Worm (Caenorhabditis elegans) whole organism, L4 larva: ENCODE results near the gene fbxc-25.

Experiments
- F10B5.3 ChIP-seq: sonication (generic microtip); optimal IDR thresholded peaks from 2 replicates; lab custom pipeline; 2016; ENCODE audit warnings: mild to moderate bottlenecking, missing genetic modification characterization, missing compliant biosample characterization
- F26F4.8 ChIP-seq: fragments of 200-800 bp; sonication (Bioruptor generic); conservative IDR thresholded peaks from 2 replicates; pipeline ENCODE4 v1.3.6; 2022; ENCODE audit warnings: missing genetic modification characterization, missing compliant biosample characterization
- F44E2.7 ChIP-seq: fragments of 200-800 bp; sonication (Bioruptor generic); IDR thresholded peaks from 2 replicates; pipeline ENCODE4 v2.1.2; 2022; ENCODE audit warnings: missing genetic modification characterization, missing compliant biosample characterization
- R02D3.7 ChIP-seq: fragments of 150-350 bp; sonication (generic microtip); optimal IDR thresholded peaks from 3 replicates; lab custom pipeline; 2014; ENCODE audit warnings: missing biosample characterization, missing genetic modification characterization
- T20F7.1 ChIP-seq: fragments of 200-800 bp; sonication (Bioruptor generic); optimal IDR thresholded peaks from 2 replicates; lab custom pipeline; 2018; ENCODE audit warnings: mild to moderate bottlenecking, missing genetic modification characterization, missing compliant biosample characterization
- Y105C5A.15 ChIP-seq: fragments of 200-800 bp; sonication (Bioruptor generic); IDR thresholded peaks from 2 replicates; pipeline ENCODE4 v1.3.6; 2022; ENCODE audit warnings: missing genetic modification characterization, missing compliant biosample characterization
- Y48G9A.11 ChIP-seq: fragments of 200-800 bp; sonication (Bioruptor generic); IDR thresholded peaks from 2 replicates; pipeline ENCODE4 v1.3.6; 2022; ENCODE audit warnings: missing genetic modification reagents, missing genetic modification characterization, missing compliant biosample characterization
- Y75B8A.6 ChIP-seq: fragments of 200-800 bp; sonication (Bioruptor generic); IDR thresholded peaks from 2 replicates; pipeline ENCODE4 v1.3.6; 2022; ENCODE audit warnings: missing genetic modification reagents, missing genetic modification characterization, missing compliant biosample characterization
- ZK546.5 ChIP-seq, 2 experiments: sonication (generic microtip); optimal IDR thresholded peaks; 2 replicates each; lab custom pipeline; 2017; ENCODE audit warnings: missing biosample characterization in 2 of 2, missing genetic modification characterization in 2 of 2
- aha-1 ChIP-seq: fragments of 150-350 bp; peaks from one replicate; lab custom pipeline; 2014; ENCODE audit warnings: missing biosample characterization, missing genetic modification characterization
- ceh-28 ChIP-seq: fragments of 150-350 bp; optimal IDR thresholded peaks from 2 replicates; lab custom pipeline; 2014; ENCODE audit warnings: missing biosample characterization, missing genetic modification reagents, missing genetic modification characterization
- ceh-62 ChIP-seq: sonication (generic microtip); optimal IDR thresholded peaks from 2 replicates; lab custom pipeline; 2017; ENCODE audit warnings: missing biosample characterization, missing genetic modification characterization
- daf-19 ChIP-seq: fragments of 200-800 bp; sonication (Bioruptor generic); conservative IDR thresholded peaks from 2 replicates; pipeline ENCODE4 v1.3.6; 2022; ENCODE audit warnings: missing genetic modification characterization, missing compliant biosample characterization
- daf-8 ChIP-seq: fragments of 200-800 bp; sonication (Bioruptor generic); IDR thresholded peaks from 2 replicates; pipeline ENCODE4 v1.3.6; 2022; ENCODE audit warnings: missing genetic modification characterization, missing compliant biosample characterization
- dpl-1 ChIP-seq: fragments of 150-350 bp; optimal IDR thresholded peaks from 2 replicates; lab custom pipeline; 2014; ENCODE audit warnings: missing biosample characterization, missing genetic modification reagents, missing genetic modification characterization
- duxl-1 ChIP-seq: sonication (generic microtip); optimal IDR thresholded peaks from 2 replicates; lab custom pipeline; 2016; ENCODE audit warnings: mild to moderate bottlenecking, missing genetic modification characterization, moderate library complexity, missing compliant biosample characterization; ENCODE audit not compliant: poor library complexity
- fkh-10 ChIP-seq: fragments of 150-350 bp; optimal IDR thresholded peaks from 2 replicates; lab custom pipeline; 2014; ENCODE audit warnings: missing biosample characterization, missing genetic modification reagents, missing genetic modification characterization
- hif-1 ChIP-seq, 2 experiments: sonication (generic microtip); optimal IDR thresholded peaks; 2 replicates each; lab custom pipeline; 2016 to 2017; ENCODE audit warnings: missing compliant biosample characterization in 2 of 2, missing genetic modification characterization in 2 of 2, missing genetic modification reagents in 2 of 2, missing genotype in 2 of 2, mild to moderate bottlenecking in 1 of 2
- hlh-30 ChIP-seq: sonication (generic microtip); optimal IDR thresholded peaks from 2 replicates; lab custom pipeline; 2017; ENCODE audit warnings: antibody characterized with exemption, mild to moderate bottlenecking, missing genetic modification characterization, missing compliant biosample characterization; ENCODE audit not compliant: insufficient read depth
- hmg-1.1 ChIP-seq: fragments of 200-800 bp; sonication (Bioruptor generic); IDR thresholded peaks from 2 replicates; pipeline ENCODE4 v1.3.6; 2022; ENCODE audit warnings: missing genetic modification reagents, missing genetic modification characterization, missing compliant biosample characterization
- lin-1 ChIP-seq: fragments of 200-800 bp; sonication (Bioruptor generic); IDR thresholded peaks from 2 replicates; pipeline ENCODE4 v1.3.6; 2022; ENCODE audit warnings: missing genetic modification reagents, missing genetic modification characterization, missing compliant biosample characterization
- lsy-2 ChIP-seq, 2 experiments: fragments of 150-350 bp in 1 of 2; sonication (generic microtip) in 1 of 2; optimal IDR thresholded peaks; 2 replicates each; lab custom pipeline; 2014 to 2017; ENCODE audit warnings: missing biosample characterization in 2 of 2, missing genetic modification characterization in 2 of 2
- madf-5 ChIP-seq, 2 experiments: fragments of 200-800 bp; sonication (Bioruptor generic); IDR thresholded peaks; 2 replicates each; pipeline ENCODE4 v1.3.6; 2022; ENCODE audit warnings: missing compliant biosample characterization in 2 of 2, missing genetic modification characterization in 2 of 2
- mes-2 ChIP-seq: sonication (generic microtip); optimal IDR thresholded peaks from 2 replicates; lab custom pipeline; 2016; ENCODE audit warnings: missing genotype, mild to moderate bottlenecking, missing genetic modification characterization, missing compliant biosample characterization; ENCODE audit not compliant: poor library complexity, severe bottlenecking
- mxl-2 ChIP-seq: fragments of 200-800 bp; sonication (Bioruptor generic); conservative IDR thresholded peaks from 2 replicates; pipeline ENCODE4 v1.3.6; 2022; ENCODE audit warnings: missing genetic modification reagents, missing genetic modification characterization, missing compliant biosample characterization
- mxl-3 ChIP-seq: fragments of 200-800 bp; sonication (Bioruptor generic); optimal IDR thresholded peaks from 2 replicates; lab custom pipeline; 2018; ENCODE audit warnings: mild to moderate bottlenecking, missing genetic modification characterization, missing compliant biosample characterization
- nhr-102 ChIP-seq: sonication (generic microtip); optimal IDR thresholded peaks from 2 replicates; lab custom pipeline; 2016; ENCODE audit warnings: mild to moderate bottlenecking, missing genetic modification characterization, moderate library complexity, missing compliant biosample characterization
- nhr-111 ChIP-seq: fragments of 200-800 bp; sonication (Bioruptor generic); optimal IDR thresholded peaks from 2 replicates; lab custom pipeline; 2018; ENCODE audit warnings: mild to moderate bottlenecking, missing genetic modification characterization, missing compliant biosample characterization
- nhr-25 ChIP-seq: sonication (generic microtip); optimal IDR thresholded peaks from 2 replicates; lab custom pipeline; 2017; ENCODE audit warnings: missing genetic modification characterization, mild to moderate bottlenecking, missing compliant biosample characterization, antibody characterized with exemption, moderate library complexity, borderline replicate concordance; ENCODE audit not compliant: insufficient read depth
- nhr-28 ChIP-seq: fragments of 150-350 bp; optimal IDR thresholded peaks from 2 replicates; lab custom pipeline; 2014; ENCODE audit warnings: missing biosample characterization, missing genetic modification characterization
- nhr-77 ChIP-seq: fragments of 150-350 bp; optimal IDR thresholded peaks from 2 replicates; lab custom pipeline; 2014; ENCODE audit warnings: missing biosample characterization, missing genetic modification characterization
- pha-4 ChIP-seq, 2 experiments: fragments of 150-350 bp in 1 of 2; fragments of 200-800 bp in 1 of 2; sonication (Bioruptor generic) in 1 of 2; IDR thresholded peaks in 1 of 2; optimal IDR thresholded peaks in 1 of 2; 2 replicates each; pipeline versions ENCODE4 v1.3.6 to Lab custom; 2014 to 2022; ENCODE audit warnings: missing genetic modification characterization in 2 of 2, missing genetic modification reagents in 2 of 2, missing biosample characterization in 1 of 2, missing compliant biosample characterization in 1 of 2
- php-3 ChIP-seq: fragments of 200-800 bp; sonication (Bioruptor generic); IDR thresholded peaks from 2 replicates; pipeline ENCODE4 v1.3.6; 2022; ENCODE audit warnings: missing genetic modification reagents, missing genetic modification characterization, missing compliant biosample characterization
- snpc-1.2 ChIP-seq: fragments of 200-800 bp; sonication (Bioruptor generic); IDR thresholded peaks from 2 replicates; pipeline ENCODE4 v1.3.6; 2022; ENCODE audit warnings: missing genetic modification reagents, missing genetic modification characterization, missing compliant biosample characterization
- snpc-4 ChIP-seq: fragments of 150-350 bp; optimal IDR thresholded peaks from 2 replicates; lab custom pipeline; 2014; ENCODE audit warnings: missing biosample characterization, missing genetic modification characterization
- tag-97 ChIP-seq: fragments of 200-800 bp; sonication (Bioruptor generic); IDR thresholded peaks from 2 replicates; pipeline ENCODE4 v1.3.6; 2022; ENCODE audit warnings: missing genetic modification characterization, missing compliant biosample characterization
- unc-39 ChIP-seq: sonication (generic microtip); optimal IDR thresholded peaks from 2 replicates; lab custom pipeline; 2017; ENCODE audit warnings: missing biosample characterization, missing genetic modification characterization
- unc-62 ChIP-seq, 3 experiments: fragments of 150-350 bp in 1 of 3; sonication (generic microtip); optimal IDR thresholded peaks in 2 of 3; peaks in 1 of 3; 1 replicate in 1 of 3; 2 replicates in 2 of 3; lab custom pipeline; 2014 to 2017; ENCODE audit warnings: missing biosample characterization in 3 of 3, missing genetic modification characterization in 3 of 3, missing genetic modification reagents in 3 of 3, missing genotype in 1 of 3
- vab-7 ChIP-seq: fragments of 200-800 bp; sonication (Bioruptor generic); IDR thresholded peaks from 2 replicates; pipeline ENCODE4 v1.3.6; 2022; ENCODE audit warnings: missing genetic modification reagents, missing genetic modification characterization, missing compliant biosample characterization
- zfp-3 ChIP-seq: fragments of 200-800 bp; sonication (Bioruptor generic); conservative IDR thresholded peaks from 2 replicates; pipeline ENCODE4 v1.3.6; 2022; ENCODE audit warnings: missing genetic modification reagents, missing genetic modification characterization, missing compliant biosample characterization
- zip-11 ChIP-seq: fragments of 200-800 bp; sonication (Bioruptor generic); IDR thresholded peaks from 2 replicates; pipeline ENCODE4 v1.3.6; 2022; ENCODE audit warnings: missing genetic modification characterization, missing compliant biosample characterization

Gene fbxc-25

DNA sequence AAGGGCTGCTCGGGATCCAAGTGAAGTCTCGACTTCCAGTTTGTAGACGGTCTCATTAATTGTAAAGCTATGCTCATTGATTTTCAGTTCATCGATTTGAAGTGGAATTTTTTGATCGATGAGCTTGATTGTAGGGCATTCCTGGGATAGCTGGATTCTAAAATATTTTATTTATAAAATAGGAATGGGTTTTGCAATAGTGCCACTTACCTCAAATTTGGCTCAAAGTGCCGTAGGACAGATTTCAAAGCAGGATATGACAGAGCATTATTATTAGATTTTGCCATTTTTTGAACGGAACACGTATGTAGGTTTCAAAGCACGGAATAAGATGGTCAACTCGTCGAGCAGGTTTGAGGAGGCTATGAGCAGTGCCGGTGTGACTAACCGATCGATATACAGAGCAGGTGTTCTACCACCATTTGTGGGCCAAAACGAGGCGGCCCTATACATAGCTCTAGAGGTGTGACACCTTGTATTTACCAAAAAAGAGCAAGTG lies at the start of gene fbxc-25:
TSS of gene fbxc-25 (minus strand) at position 449 of the 499 bp plus-strand sequence.
- peak; percentile 91 for TF ChIP-seq aha-1
- TF ChIP-seq unc-62 (GFP tag; optimal IDR thresholded peaks at IDR 0.05 in 1 of 2; lab: Kevin White, UChicago) = peak in 1 of 2 experiments; percentile 65
- TF ChIP-seq unc-62 (tag; optimal IDR thresholded peaks at IDR 0.05; lab: Kevin White, UChicago) = no peak
- TF ChIP-seq F10B5.3 = no peak

DNA sequence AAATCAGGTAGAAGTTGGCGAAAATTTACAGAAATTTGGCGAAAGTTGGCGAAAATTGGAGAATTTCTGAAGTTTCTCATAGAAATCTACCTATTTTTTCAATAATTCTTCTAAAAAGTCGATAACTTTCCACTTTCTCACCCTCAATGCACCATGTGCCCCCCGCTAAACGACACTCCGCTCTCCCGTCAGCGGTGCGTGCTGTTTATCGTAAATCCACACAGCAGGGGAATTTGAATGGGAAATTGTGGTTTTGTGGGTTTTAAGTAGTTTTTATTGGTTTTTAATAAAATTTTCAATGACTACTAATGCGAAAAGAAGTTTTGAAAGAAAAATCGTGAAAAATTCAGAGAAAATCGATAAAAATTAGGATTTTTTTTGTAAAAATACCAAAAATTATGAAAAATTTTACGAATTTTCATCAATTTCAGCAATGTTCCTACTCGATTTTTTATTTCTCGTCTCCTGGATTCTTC lies 46.0 kb upstream of the fbxc-25 start, which contains the start of gene F43C11.6:
TSS of gene F43C11.6 (plus strand) at position 426 of the 476 bp plus-strand sequence.
- no peak for TF ChIP-seq ceh-62
- TF ChIP-seq T20F7.1 (GFP tag; lab: Kevin White, UChicago) = peak; percentile 94
- TF ChIP-seq zfp-3 = no peak
- peak; percentile 67 for TF ChIP-seq R02D3.7 (tag; lab: Kevin White, UChicago)
- TF ChIP-seq Y48G9A.11 (GFP tag; lab: Robert Waterston, UW) = peak; percentile 67
- peak; percentile 59 for TF ChIP-seq hlh-30 (tag; lab: Kevin White, UChicago)
- TF ChIP-seq dpl-1 (GFP tag; lab: Kevin White, UChicago) = peak; percentile 38
- no peak for TF ChIP-seq mxl-2
- peak; percentile 71 for TF ChIP-seq aha-1
- TF ChIP-seq duxl-1 (tag; lab: Kevin White, UChicago) = peak; percentile 20
- no peak for TF ChIP-seq snpc-4 (tag; lab: Kevin White, UChicago)
- TF ChIP-seq daf-8 = no peak
- TF ChIP-seq nhr-77 (tag; lab: Kevin White, UChicago) = peak; percentile 21
- TF ChIP-seq, all 104 proteins: peak for 8

DNA sequence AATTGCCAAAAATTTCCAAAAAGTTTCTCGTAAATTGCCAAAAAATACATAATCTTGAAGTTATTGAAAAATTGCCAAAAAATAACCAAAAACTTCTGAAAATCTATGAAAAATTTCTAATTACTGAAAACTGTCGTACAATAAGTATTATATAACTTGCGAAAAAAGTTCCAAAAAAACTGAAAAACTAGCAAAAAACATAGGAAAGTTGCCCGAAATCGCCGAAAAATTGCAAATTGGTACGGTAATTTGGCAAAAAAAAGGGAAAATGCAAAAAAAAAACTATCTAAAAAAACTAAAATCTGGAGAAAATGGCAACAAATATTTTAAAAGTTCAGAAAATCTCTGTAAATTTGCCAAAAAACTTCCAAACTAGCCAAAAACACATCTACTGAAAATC lies 45.5 kb upstream of the fbxc-25 start, which contains the start of gene enri-1:
TSS of gene enri-1 (minus strand) at position 101 of the 400 bp plus-strand sequence.
- TF ChIP-seq nhr-25 (tag; lab: Kevin White, UChicago) (no peak), fkh-10 (GFP tag; lab: Kevin White, UChicago) (no peak), unc-39 (no peak), php-3 (GFP tag; lab: Robert Waterston, UW) (no peak), Y75B8A.6 (GFP tag; lab: Robert Waterston, UW) (no peak), hlh-30 (tag; lab: Kevin White, UChicago) (no peak), unc-62 (GFP tag; optimal IDR thresholded peaks at IDR 0.05 in 1 of 2; lab: Kevin White, UChicago) (no peak), unc-62 (tag; optimal IDR thresholded peaks at IDR 0.05; lab: Kevin White, UChicago) (no peak), snpc-1.2 (GFP tag; lab: Robert Waterston, UW) (no peak), F26F4.8 (GFP tag; lab: Robert Waterston, UW) (no peak), hif-1 (tag; optimal IDR thresholded peaks at IDR 0.05; lab: Kevin White, UChicago) (no peak), hmg-1.1 (GFP tag; lab: Robert Waterston, UW) (no peak), F44E2.7 (GFP tag; lab: Robert Waterston, UW) (no peak), daf-19 (GFP tag; lab: Robert Waterston, UW) (no peak), ceh-28 (no peak), dpl-1 (GFP tag; lab: Kevin White, UChicago) (no peak), mes-2 (tag; lab: Kevin White, UChicago) (no peak), nhr-111 (no peak), duxl-1 (tag; lab: Kevin White, UChicago) (no peak), ZK546.5 (tag; optimal IDR thresholded peaks at IDR 0.05; lab: Kevin White, UChicago) (no peak), zip-11 (GFP tag; lab: Robert Waterston, UW) (no peak)

DNA sequence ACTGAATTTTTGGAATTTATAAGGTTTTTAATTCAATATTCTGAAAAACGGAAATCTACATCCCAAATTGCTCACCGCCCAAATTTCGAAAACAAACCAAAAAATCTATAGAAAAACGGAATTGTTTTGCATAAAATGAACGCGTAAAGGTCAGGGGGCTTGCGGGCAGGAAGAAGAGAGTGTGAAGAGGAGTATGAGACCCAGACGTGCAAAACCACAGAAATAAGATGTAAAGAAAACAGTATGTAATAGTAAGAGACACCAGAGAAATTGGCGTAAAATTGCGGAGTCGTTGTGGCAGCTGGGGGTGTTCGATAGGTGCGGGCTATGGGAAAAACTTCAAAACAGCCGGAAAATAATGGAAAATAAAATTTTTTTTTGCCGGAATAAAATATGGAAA lies 44.9 kb upstream of the fbxc-25 start:
- TF ChIP-seq mxl-3 (no peak), lin-1 (no peak), zfp-3 (no peak), pha-4 (GFP tag; IDR thresholded peaks at IDR 0.05; lab: Robert Waterston, UW) (no peak), pha-4 (tag; optimal IDR thresholded peaks at IDR 0.05; lab: Kevin White, UChicago) (no peak), tag-97 (GFP tag; lab: Robert Waterston, UW) (no peak), snpc-1.2 (GFP tag; lab: Robert Waterston, UW) (no peak), madf-5 (GFP tag; IDR thresholded peaks at IDR 0.05; lab: Robert Waterston, UW) (no peak), mxl-2 (no peak), vab-7 (GFP tag; lab: Robert Waterston, UW) (no peak), R02D3.7 (tag; lab: Kevin White, UChicago) (peak; percentile 23), F26F4.8 (GFP tag; lab: Robert Waterston, UW) (no peak), nhr-28 (tag; lab: Kevin White, UChicago) (no peak), nhr-102 (tag; lab: Kevin White, UChicago) (no peak), nhr-111 (no peak), lsy-2 (tag; optimal IDR thresholded peaks at IDR 0.05; lab: Kevin White, UChicago) (peak in 1 of 2 experiments; percentile 38), hif-1 (tag; optimal IDR thresholded peaks at IDR 0.05; lab: Kevin White, UChicago) (no peak), Y105C5A.15 (no peak), ZK546.5 (tag; optimal IDR thresholded peaks at IDR 0.05; lab: Kevin White, UChicago) (no peak)
